Fruit fly (Drosophila melanogaster): ENCODE data around the gene Cox10.

DNA sequence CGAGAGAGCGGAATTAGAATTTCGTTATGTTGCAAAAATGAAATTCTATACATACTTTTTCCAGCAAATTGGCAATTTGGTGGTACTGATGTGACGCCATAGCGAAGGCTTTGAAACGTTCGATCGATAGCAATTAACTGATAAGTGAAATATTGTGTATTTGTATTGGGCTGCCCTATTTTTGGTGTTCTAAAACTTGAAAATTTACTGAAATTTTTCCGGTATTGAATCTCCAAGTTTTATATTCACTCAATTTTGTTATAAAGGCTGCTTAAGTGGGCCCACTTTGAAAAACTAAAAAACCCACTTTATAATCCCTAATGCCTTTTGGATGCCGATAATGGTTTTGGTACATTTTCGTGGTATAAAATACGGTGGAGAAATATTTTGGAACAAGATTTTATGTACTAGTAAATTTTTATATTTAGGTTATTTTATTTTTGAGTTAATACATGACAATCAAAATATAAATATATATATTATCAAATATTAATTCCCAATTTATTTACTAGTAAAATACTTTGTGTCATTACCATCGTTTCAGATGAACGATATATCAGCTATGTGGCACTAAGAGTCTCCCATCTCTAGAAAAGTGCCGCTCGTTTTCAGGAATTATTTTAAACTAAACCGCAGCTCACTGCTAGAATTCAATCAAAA, 31.3 kb downstream of the Cox10 start, which contains the start of the genes Cand1 and pim:
- TF ChIP-seq EcR (GFP tag; optimal IDR thresholded peaks at IDR 0.05) (no peak), pan (optimal IDR thresholded peaks at IDR 0.05) (no peak), usp (GFP tag; optimal IDR thresholded peaks at IDR 0.05) (no peak), CG8478 (optimal IDR thresholded peaks at IDR 0.05) (no peak)
